Worm (Caenorhabditis elegans) whole organism, mixed stage, embryonic: ENCODE measurements around the gene rod-1.

ENCODE experiments used
- bed-3 ChIP-seq: fragments of 200-800 bp; sonication (Bioruptor generic); optimal IDR thresholded peaks from 3 replicates; lab custom pipeline; 2018; ENCODE audit warnings: mild to moderate bottlenecking, missing genetic modification characterization, moderate library complexity, missing compliant biosample characterization
- elt-3 ChIP-seq: fragments of 150-350 bp; optimal IDR thresholded peaks from 2 replicates; lab custom pipeline; 2014; ENCODE audit warnings: missing biosample characterization, missing genetic modification characterization
- hlh-1 ChIP-seq: fragments of 150-350 bp; optimal IDR thresholded peaks from 2 replicates; lab custom pipeline; 2014; ENCODE audit warnings: missing biosample characterization, missing genetic modification reagents, missing genetic modification characterization
- nhr-28 ChIP-seq: fragments of 150-350 bp; optimal IDR thresholded peaks from 2 replicates; lab custom pipeline; 2014; ENCODE audit warnings: missing biosample characterization, missing genetic modification characterization

DNA sequence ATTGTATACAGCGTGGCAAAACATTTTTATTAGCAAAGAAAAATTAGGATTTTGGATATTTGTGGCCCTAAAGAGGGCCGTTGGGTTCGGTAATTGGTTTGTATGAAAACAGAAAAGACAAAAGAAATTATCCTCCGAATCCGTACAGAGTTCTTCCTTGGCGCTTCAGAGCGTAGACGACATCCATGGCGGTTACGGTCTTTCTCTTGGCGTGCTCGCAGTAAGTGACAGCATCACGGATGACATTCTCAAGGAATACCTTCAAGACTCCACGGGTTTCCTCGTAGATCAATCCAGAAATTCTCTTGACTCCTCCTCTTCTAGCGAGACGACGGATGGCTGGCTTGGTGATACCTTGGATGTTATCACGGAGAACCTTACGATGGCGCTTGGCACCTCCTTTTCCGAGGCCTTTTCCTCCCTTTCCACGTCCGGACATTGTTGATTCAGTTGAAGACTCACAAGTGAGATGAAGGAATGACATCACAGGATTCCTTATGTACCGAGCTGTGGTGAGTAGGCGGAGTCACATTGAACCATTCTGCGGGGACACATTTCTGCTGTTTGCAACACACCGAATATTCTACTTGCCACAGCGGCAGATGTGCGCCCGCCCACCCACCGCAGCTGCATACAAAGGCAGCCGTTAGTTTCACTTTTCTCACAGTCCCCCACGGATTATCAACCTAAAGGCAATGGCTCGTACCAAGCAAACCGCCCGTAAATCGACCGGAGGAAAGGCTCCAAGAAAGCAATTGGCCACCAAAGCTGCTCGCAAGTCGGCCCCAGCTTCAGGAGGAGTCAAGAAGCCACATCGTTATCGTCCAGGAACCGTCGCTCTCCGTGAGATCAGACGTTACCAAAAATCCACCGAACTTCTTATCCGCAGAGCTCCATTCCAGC, 9.6 kb downstream of the rod-1 start, which contains the start of the genes his-60 and his-59:
- TF ChIP-seq bed-3 (GFP tag; lab: Kevin White, UChicago) (no peak), elt-3 (no peak), nhr-28 (tag; lab: Kevin White, UChicago) (no peak), hlh-1 (tag; lab: Kevin White, UChicago) (no peak)
